Fruit fly (Drosophila melanogaster): ENCODE measurements around the gene CG12170.

The CG12170 gene

DNA sequence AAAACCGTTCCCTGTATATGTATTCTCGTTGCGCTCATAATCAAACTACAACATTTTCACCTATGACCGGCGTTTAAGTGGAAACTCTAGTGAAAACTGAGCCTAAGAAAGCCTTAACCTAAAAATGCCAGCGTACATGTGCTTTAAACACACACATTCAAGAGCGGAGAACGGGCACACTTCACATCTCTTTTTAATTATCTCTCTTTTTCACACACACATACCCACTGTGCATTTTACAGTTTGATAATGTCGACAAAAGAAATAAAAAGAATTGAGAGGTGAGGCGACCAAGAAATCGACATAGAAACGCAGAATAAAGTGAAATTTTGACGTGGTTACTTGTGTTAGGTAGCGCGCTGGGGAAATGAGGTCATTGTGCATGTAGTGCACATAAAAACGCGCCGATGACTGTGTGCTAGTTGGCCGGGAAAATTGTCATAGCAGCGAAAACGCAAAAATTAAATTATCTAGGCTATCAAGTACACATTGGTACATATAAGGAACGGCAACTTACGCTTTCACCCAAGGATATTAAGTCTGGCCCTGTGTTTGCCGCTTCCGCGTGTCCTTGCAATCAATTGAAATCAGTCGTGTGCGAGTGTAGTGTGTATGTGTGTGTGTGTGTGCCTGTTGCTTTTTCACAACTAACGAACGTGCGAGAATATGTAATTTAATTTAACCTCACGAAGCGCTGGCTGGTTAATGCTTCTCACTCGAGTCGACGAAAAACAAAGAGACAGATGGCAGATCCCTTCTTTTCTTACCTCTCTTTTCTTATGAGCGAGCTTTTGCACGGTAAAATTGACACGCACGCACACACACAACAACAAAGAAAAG is 37.3 kb upstream of the CG12170 start:
- TF ChIP-seq D1 (tag; optimal IDR thresholded peaks at IDR 0.05): no peak
- TF ChIP-seq CG4496 (GFP tag; IDR thresholded peaks at IDR 0.05): no peak
- no peak for TF ChIP-seq CG10348 (GFP tag; IDR thresholded peaks at IDR 0.05)
- no peak for TF ChIP-seq gl (tag; optimal IDR thresholded peaks at IDR 0.05)
- TF ChIP-seq CG14655 (GFP tag; optimal IDR thresholded peaks at IDR 0.05): no peak
- no peak for TF ChIP-seq EcR (GFP tag; optimal IDR thresholded peaks at IDR 0.05)
- TF ChIP-seq CG34367 (tag; optimal IDR thresholded peaks at IDR 0.05): no peak
- TF ChIP-seq Pif1B (GFP tag; optimal IDR thresholded peaks at IDR 0.05): no peak
- TF ChIP-seq CG32121 (GFP tag; IDR thresholded peaks at IDR 0.05): no peak
- no peak for TF ChIP-seq CG13204 (GFP tag; optimal IDR thresholded peaks at IDR 0.05)
- TF ChIP-seq CG9948 (tag; optimal IDR thresholded peaks at IDR 0.05): no peak
- no peak for TF ChIP-seq Pif1A (GFP tag; optimal IDR thresholded peaks at IDR 0.05)

DNA sequence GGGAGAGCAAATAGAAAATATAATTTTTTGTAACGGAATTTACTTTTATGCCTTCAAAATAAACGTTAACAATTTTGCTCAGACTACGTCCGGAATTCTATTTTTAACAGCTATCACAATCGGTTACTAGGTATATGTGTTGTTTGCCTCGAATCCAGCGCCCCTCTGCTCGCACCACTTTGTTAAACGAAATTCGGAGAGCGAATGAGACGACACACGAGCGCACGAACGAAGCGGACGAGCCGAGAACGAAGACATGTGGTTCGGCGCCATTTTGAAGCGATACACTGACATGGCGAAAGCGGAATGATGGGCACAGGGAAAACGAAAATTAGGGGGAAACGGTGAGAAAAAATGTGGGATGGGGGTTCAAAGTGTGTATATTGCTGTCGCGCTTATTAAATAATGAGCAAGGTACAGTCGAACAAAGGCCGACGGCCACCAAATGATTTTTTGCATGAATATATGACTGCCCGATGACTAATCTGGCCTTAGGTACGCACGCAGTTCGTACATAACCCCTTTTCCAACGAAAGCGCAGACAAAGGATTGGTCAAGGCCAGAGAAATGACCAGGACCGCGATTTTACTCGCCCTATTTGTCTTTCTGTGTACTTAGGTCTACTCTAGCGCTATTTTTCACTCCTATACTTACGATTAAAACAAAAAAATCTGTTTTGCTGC is 36.5 kb upstream of the CG12170 start:
- TF ChIP-seq CG10348 (GFP tag; IDR thresholded peaks at IDR 0.05) (no peak), EcR (GFP tag; optimal IDR thresholded peaks at IDR 0.05) (peak; percentile 54), CG34367 (tag; optimal IDR thresholded peaks at IDR 0.05) (peak; percentile 9)

DNA sequence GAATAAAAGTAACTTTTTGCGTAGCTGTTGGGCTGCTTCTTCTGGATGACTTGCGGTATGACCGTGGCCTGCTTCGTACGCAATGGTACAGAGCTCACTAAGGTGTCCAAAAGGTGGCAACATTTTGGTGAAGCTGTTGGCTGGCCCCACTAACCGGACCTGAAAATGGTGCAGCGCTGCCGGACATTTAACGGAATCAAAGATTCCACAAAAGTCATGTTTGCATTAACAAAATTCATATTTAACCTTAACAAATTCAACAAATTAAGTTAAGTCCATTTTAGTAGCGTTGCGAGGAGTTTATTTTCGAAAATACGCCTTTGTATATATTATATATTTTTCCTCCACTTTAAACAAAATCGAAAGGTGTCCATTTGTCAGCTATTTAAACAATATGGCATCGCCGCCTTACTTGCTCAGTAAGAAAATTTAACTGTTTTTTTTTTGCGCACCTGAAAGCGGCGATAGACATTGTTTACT is 36.0 kb upstream of the CG12170 start, which contains the start of the genes kra and SecS:
Gene kra (minus strand): TSS at position 93 of the 480 bp plus-strand sequence.
Gene SecS (plus strand): TSS at position 390 of the 480 bp plus-strand sequence.
- TF ChIP-seq CG34367 (tag; optimal IDR thresholded peaks at IDR 0.05): peak; percentile 11
- TF ChIP-seq Pif1A (GFP tag; optimal IDR thresholded peaks at IDR 0.05): no peak
- TF ChIP-seq Snoo (tag; optimal IDR thresholded peaks at IDR 0.05): peak; percentile 35
- TF ChIP-seq Ets98B (GFP tag; IDR thresholded peaks at IDR 0.05): no peak
- TF ChIP-seq CG8159 (tag; optimal IDR thresholded peaks at IDR 0.05): peak; percentile 32
- peak; percentile 38 for TF ChIP-seq CG15710 (tag; optimal IDR thresholded peaks at IDR 0.05)
- peak; percentile 40 for TF ChIP-seq CG9948 (tag; optimal IDR thresholded peaks at IDR 0.05)
- TF ChIP-seq CG8301 (tag; optimal IDR thresholded peaks at IDR 0.05): peak; percentile 11
- TF ChIP-seq CG17806 (tag; optimal IDR thresholded peaks at IDR 0.05): peak; percentile 29

DNA sequence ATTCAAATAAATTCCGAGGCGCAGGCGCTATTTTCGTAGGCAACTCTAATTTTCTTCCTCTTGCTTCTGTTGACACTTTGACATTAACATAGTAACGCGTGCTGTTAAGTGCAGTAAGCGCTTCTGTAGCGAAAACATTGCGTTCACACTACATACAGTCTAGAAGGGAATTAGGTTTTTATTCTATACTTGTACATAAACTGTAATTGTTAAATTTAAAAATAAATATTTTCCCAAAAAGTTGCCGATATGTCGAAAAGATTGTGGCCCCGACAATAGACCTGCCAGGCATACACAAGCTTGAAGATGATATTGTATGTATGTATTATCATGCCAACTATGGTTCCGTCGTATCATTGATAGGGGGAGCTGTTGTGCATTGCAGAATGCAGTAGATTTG is 30.6 kb upstream of the CG12170 start, which contains the start of gene asl:
Gene asl (minus strand): TSS at position 67 of the 400 bp plus-strand sequence.
- peak; percentile 39 for TF ChIP-seq CG9948 (tag; optimal IDR thresholded peaks at IDR 0.05)
- TF ChIP-seq Snoo (tag; optimal IDR thresholded peaks at IDR 0.05): peak; percentile 40
- TF ChIP-seq CG14655 (GFP tag; optimal IDR thresholded peaks at IDR 0.05): no peak
- TF ChIP-seq CG17806 (tag; optimal IDR thresholded peaks at IDR 0.05): peak; percentile 55
- TF ChIP-seq Ets98B (GFP tag; IDR thresholded peaks at IDR 0.05): peak; percentile 69
- TF ChIP-seq rn (GFP tag; IDR thresholded peaks at IDR 0.05): no peak
- TF ChIP-seq CG15710 (tag; optimal IDR thresholded peaks at IDR 0.05): peak; percentile 54
- TF ChIP-seq D1 (tag; optimal IDR thresholded peaks at IDR 0.05): no peak
- TF ChIP-seq fd96Ca (GFP tag; IDR thresholded peaks at IDR 0.05): peak; percentile 73
- no peak for TF ChIP-seq gl (tag; optimal IDR thresholded peaks at IDR 0.05)
- TF ChIP-seq Pif1A (GFP tag; optimal IDR thresholded peaks at IDR 0.05): no peak
- TF ChIP-seq CG4496 (GFP tag; IDR thresholded peaks at IDR 0.05): peak; percentile 58; the same call in 1 of the 3 replicates
- no peak for TF ChIP-seq CG34367 (tag; optimal IDR thresholded peaks at IDR 0.05)
- TF ChIP-seq CG32121 (GFP tag; IDR thresholded peaks at IDR 0.05): peak; percentile 62; the same call in 1 of the 2 replicates
- TF ChIP-seq CG8159 (tag; optimal IDR thresholded peaks at IDR 0.05): peak; percentile 66
- no peak for TF ChIP-seq CG13204 (GFP tag; optimal IDR thresholded peaks at IDR 0.05)
- no peak for TF ChIP-seq CG10348 (GFP tag; IDR thresholded peaks at IDR 0.05)
- no peak for TF ChIP-seq CG8301 (tag; optimal IDR thresholded peaks at IDR 0.05)

DNA sequence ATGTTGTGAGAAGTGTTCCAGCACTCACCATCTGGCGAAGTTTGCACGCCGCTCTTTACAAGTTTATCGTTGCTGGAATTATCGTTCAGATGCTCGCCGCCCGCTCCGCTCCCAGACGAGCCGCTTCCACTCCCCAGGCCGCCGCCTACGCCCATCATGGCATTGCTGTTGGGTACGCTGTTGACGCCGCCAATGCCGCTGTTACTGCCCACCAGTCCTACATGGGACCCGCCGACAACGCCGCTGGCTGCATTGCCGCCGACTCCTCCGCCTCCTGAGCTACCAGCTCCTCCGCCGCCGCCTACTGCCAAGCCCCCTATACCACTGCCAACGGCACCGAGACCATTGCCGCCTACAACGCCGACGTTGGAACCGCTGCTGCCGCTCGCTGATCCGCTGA is 28.6 kb upstream of the CG12170 start:
- no peak for TF ChIP-seq CG4496 (GFP tag; IDR thresholded peaks at IDR 0.05)
- TF ChIP-seq fd96Ca (GFP tag; IDR thresholded peaks at IDR 0.05): 0 out of 3 replicates have a peak, but pooled peaks have one; percentile 38

DNA sequence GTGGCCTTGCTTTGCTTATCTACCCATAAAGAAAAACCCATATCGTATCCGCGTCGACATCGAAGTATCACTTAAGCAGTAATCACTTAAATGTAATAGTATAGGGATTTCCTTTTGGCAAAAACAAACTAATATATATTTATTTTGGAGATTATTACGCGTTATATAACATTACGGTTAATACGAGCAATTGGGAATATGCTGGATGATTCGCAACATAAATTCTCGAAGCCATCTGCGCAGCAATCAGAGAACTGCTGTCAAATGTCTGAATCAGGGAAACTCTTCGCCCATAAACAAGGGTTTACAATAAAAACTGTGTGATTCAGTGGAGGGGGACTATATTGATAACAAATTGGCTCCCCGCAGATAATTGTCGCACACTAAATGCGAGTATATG is 26.4 kb upstream of the CG12170 start:
- TF ChIP-seq CG4496 (GFP tag; IDR thresholded peaks at IDR 0.05) (no peak), CG10348 (GFP tag; IDR thresholded peaks at IDR 0.05) (no peak), gl (tag; optimal IDR thresholded peaks at IDR 0.05) (no peak), CG34367 (tag; optimal IDR thresholded peaks at IDR 0.05) (no peak), fd96Ca (GFP tag; IDR thresholded peaks at IDR 0.05) (no peak), Snoo (tag; optimal IDR thresholded peaks at IDR 0.05) (no peak), EcR (GFP tag; optimal IDR thresholded peaks at IDR 0.05) (no peak), CG14655 (GFP tag; optimal IDR thresholded peaks at IDR 0.05) (no peak), Pif1A (GFP tag; optimal IDR thresholded peaks at IDR 0.05) (no peak), CG17806 (tag; optimal IDR thresholded peaks at IDR 0.05) (no peak), CG13204 (GFP tag; optimal IDR thresholded peaks at IDR 0.05) (no peak), CG15710 (tag; optimal IDR thresholded peaks at IDR 0.05) (no peak), rn (GFP tag; IDR thresholded peaks at IDR 0.05) (no peak)

All from whole organism, pupa.